Worm (Caenorhabditis elegans): ENCODE data around the gene oac-56.

oac-56 gene

DNA sequence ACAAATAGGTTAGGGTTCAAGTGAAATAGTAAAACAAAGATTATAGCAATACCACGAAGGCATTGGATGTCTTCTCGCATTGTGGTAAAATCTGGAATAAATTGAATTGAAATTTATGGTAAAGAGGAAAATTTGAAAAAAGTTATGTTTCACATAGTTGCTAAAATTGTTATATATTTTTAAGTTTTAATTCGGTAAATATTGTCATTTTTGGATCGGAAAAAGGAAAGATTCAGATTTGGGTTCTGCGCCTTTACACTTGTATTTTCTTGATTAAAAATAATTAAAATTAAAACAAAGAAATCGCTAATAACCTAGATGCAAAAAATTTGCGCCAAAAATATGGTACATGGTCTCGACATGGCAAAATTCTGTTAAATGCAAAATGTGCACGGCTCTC lies at the start of gene oac-56:
Gene oac-56, minus strand, starts transcription at position 101 of the 400 bp plus-strand sequence.
- no peak for TF ChIP-seq ham-2 (GFP tag; optimal IDR thresholded peaks at IDR 0.05)
- TF ChIP-seq mep-1 (tag; optimal IDR thresholded peaks at IDR 0.05) = no peak
- TF ChIP-seq unc-120 (tag; optimal IDR thresholded peaks at IDR 0.05; ENCODE audit: poor library complexity, severe bottlenecking) = no peak
- TF ChIP-seq ceh-39 (tag; optimal IDR thresholded peaks at IDR 0.05) = no peak
- TF ChIP-seq lin-13 (tag; optimal IDR thresholded peaks at IDR 0.05) = no peak
- TF ChIP-seq blmp-1 (tag; optimal IDR thresholded peaks at IDR 0.05) = no peak
- no peak for TF ChIP-seq ceh-83 (GFP tag; optimal IDR thresholded peaks at IDR 0.05)
- TF ChIP-seq nhr-2 (tag; optimal IDR thresholded peaks at IDR 0.05) = no peak
- TF ChIP-seq pha-4 (tag; optimal IDR thresholded peaks at IDR 0.05) = no peak
- no peak for TF ChIP-seq sptf-1 (tag; optimal IDR thresholded peaks at IDR 0.05)
- TF ChIP-seq ztf-11 (tag; optimal IDR thresholded peaks at IDR 0.05) = no peak

DNA sequence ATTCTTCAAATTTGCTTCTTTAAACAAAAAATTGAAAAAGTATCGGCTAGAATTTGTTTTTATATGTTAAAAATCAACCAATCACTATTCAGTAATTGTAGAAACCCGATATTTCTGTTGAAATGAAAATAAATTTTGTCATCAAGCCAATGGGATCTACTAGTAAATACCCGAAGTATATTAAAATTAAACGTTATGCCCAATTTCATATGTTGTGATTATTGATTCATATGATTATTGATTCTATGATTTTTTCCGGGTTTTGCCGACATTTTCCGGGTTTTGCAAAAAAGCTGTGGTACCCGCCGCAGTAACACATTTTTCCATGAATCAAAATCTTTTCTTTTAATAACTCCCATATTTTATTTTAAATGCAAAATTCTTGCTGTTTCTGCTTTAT lies 45.0 kb upstream of the oac-56 start:
- TF ChIP-seq nhr-12 (tag; optimal IDR thresholded peaks at IDR 0.05) (no peak), unc-39 (tag; optimal IDR thresholded peaks at IDR 0.05) (no peak), blmp-1 (tag; optimal IDR thresholded peaks at IDR 0.05) (no peak), M03D4.4 (tag; optimal IDR thresholded peaks at IDR 0.05) (no peak)

- no peak for TF ChIP-seq nhr-12 (tag; optimal IDR thresholded peaks at IDR 0.05)
- TF ChIP-seq unc-120 (tag; optimal IDR thresholded peaks at IDR 0.05; ENCODE audit: poor library complexity, severe bottlenecking) = no peak
- no peak for TF ChIP-seq nhr-237 (tag; optimal IDR thresholded peaks at IDR 0.05)
- no peak for TF ChIP-seq lin-13 (tag; optimal IDR thresholded peaks at IDR 0.05)
- TF ChIP-seq nhr-2 (tag; optimal IDR thresholded peaks at IDR 0.05) = no peak
- no peak for TF ChIP-seq drap-1 (GFP tag; optimal IDR thresholded peaks at IDR 0.05)
- TF ChIP-seq pha-4 (tag; optimal IDR thresholded peaks at IDR 0.05) = no peak
- no peak for TF ChIP-seq nhr-28 (tag; optimal IDR thresholded peaks at IDR 0.05)
- no peak for TF ChIP-seq M03D4.4 (tag; optimal IDR thresholded peaks at IDR 0.05)
- no peak for TF ChIP-seq ces-1 (GFP tag; optimal IDR thresholded peaks at IDR 0.05)
- TF ChIP-seq flh-1 (GFP tag; optimal IDR thresholded peaks at IDR 0.05) = no peak
- no peak for TF ChIP-seq ceh-39 (tag; optimal IDR thresholded peaks at IDR 0.05)
- no peak for TF ChIP-seq unc-62 (GFP tag; optimal IDR thresholded peaks at IDR 0.05)
These were observed 44.3 kb upstream of the oac-56 start for ce11 chrIV:14394812-14395211.

ce11 chrIV:14393838-14394237 lies 43.3 kb upstream of the oac-56 start, which contains the start of gene clc-8:
Gene clc-8 (plus strand): TSS chrIV:14394138.
- TF ChIP-seq nhr-76 (tag; optimal IDR thresholded peaks at IDR 0.05) = no peak
- no peak for TF ChIP-seq zip-8 (tag; optimal IDR thresholded peaks at IDR 0.05)
- no peak for TF ChIP-seq ceh-83 (GFP tag; optimal IDR thresholded peaks at IDR 0.05)
- no peak for TF ChIP-seq tbx-8 (GFP tag; optimal IDR thresholded peaks at IDR 0.05)
- TF ChIP-seq blmp-1 (tag; optimal IDR thresholded peaks at IDR 0.05) = no peak
- no peak for TF ChIP-seq nhr-2 (tag; optimal IDR thresholded peaks at IDR 0.05)
- no peak for TF ChIP-seq M03D4.4 (tag; optimal IDR thresholded peaks at IDR 0.05)
- TF ChIP-seq drap-1 (GFP tag; optimal IDR thresholded peaks at IDR 0.05) = no peak
- TF ChIP-seq lin-13 (tag; optimal IDR thresholded peaks at IDR 0.05) = no peak
- no peak for TF ChIP-seq nhr-28 (tag; optimal IDR thresholded peaks at IDR 0.05)
- no peak for TF ChIP-seq sem-2 (GFP tag; optimal IDR thresholded peaks at IDR 0.05)
- no peak for TF ChIP-seq lin-32 (GFP tag; optimal IDR thresholded peaks at IDR 0.05)
- no peak for TF ChIP-seq flh-1 (GFP tag; optimal IDR thresholded peaks at IDR 0.05)
- no peak for TF ChIP-seq nhr-12 (tag; optimal IDR thresholded peaks at IDR 0.05)

ce11 chrIV:14391746-14392145 lies 41.2 kb upstream of the oac-56 start:
- TF ChIP-seq drap-1 (GFP tag; optimal IDR thresholded peaks at IDR 0.05) (no peak), mls-2 (tag; optimal IDR thresholded peaks at IDR 0.05) (no peak), snpc-4 (tag; optimal IDR thresholded peaks at IDR 0.05) (no peak), lsy-2 (tag; optimal IDR thresholded peaks at IDR 0.05) (no peak), ham-2 (GFP tag; optimal IDR thresholded peaks at IDR 0.05) (peak; percentile 84), nhr-237 (tag; optimal IDR thresholded peaks at IDR 0.05) (no peak), ceh-43 (GFP tag; optimal IDR thresholded peaks at IDR 0.05) (no peak), cnd-1 (tag; optimal IDR thresholded peaks at IDR 0.05) (peak; percentile 13), blmp-1 (tag; optimal IDR thresholded peaks at IDR 0.05) (peak; percentile 57)

DNA sequence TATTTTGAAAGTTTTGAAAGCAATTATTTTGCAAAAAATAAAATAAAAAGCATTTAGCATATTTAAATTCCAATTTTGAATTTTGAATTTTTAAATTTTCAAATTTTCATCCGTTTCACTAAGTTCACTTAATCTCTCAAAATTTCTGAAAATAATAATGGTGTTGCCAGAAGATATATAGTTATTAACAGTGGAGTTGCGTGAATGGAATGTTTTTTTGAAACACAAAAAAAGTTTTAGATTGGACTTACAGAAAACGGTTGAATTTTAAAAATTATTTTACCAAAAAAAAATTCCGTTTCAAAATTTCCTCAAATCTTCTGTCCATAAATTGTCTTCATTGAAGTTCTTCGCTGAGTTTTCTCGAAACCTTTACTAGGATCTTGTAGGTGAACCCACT lies 40.7 kb upstream of the oac-56 start:
- TF ChIP-seq lsy-2 (tag; optimal IDR thresholded peaks at IDR 0.05) = no peak
- no peak for TF ChIP-seq nhr-237 (tag; optimal IDR thresholded peaks at IDR 0.05)
- no peak for TF ChIP-seq pha-4 (tag; optimal IDR thresholded peaks at IDR 0.05)
- no peak for TF ChIP-seq blmp-1 (tag; optimal IDR thresholded peaks at IDR 0.05)
- TF ChIP-seq ceh-43 (GFP tag; optimal IDR thresholded peaks at IDR 0.05) = no peak
- no peak for TF ChIP-seq unc-62 (GFP tag; optimal IDR thresholded peaks at IDR 0.05)
- TF ChIP-seq mab-5 (tag; optimal IDR thresholded peaks at IDR 0.05) = no peak
- no peak for TF ChIP-seq zip-8 (tag; optimal IDR thresholded peaks at IDR 0.05)
- TF ChIP-seq ceh-83 (GFP tag; optimal IDR thresholded peaks at IDR 0.05) = no peak
- no peak for TF ChIP-seq sem-2 (GFP tag; optimal IDR thresholded peaks at IDR 0.05)
- no peak for TF ChIP-seq sptf-1 (tag; optimal IDR thresholded peaks at IDR 0.05)
- no peak for TF ChIP-seq unc-120 (tag; optimal IDR thresholded peaks at IDR 0.05; ENCODE audit: poor library complexity, severe bottlenecking)
- TF ChIP-seq nhr-76 (tag; optimal IDR thresholded peaks at IDR 0.05) = no peak
- no peak for TF ChIP-seq mep-1 (tag; optimal IDR thresholded peaks at IDR 0.05)
- TF ChIP-seq cnd-1 (tag; optimal IDR thresholded peaks at IDR 0.05) = no peak
- TF ChIP-seq nhr-28 (tag; optimal IDR thresholded peaks at IDR 0.05) = no peak
- TF ChIP-seq unc-39 (tag; optimal IDR thresholded peaks at IDR 0.05) = no peak
- TF ChIP-seq bed-3 (GFP tag; optimal IDR thresholded peaks at IDR 0.05) = no peak
- no peak for TF ChIP-seq ces-1 (GFP tag; optimal IDR thresholded peaks at IDR 0.05)

Measured in whole organism, mixed stage, embryonic.